Worm (Caenorhabditis elegans) whole organism, L1 larva: ENCODE data around the gene ucr-1.

Experiments used
- C16A3.4 ChIP-seq: fragments of 150-350 bp; optimal IDR thresholded peaks from 2 replicates; lab custom pipeline; 2014; ENCODE audit warnings: missing biosample characterization, missing genetic modification characterization
- F16B12.6 ChIP-seq: fragments of 150-350 bp; optimal IDR thresholded peaks from 2 replicates; lab custom pipeline; 2014; ENCODE audit warnings: missing biosample characterization, missing genetic modification characterization
- aha-1 ChIP-seq: fragments of 150-350 bp; optimal IDR thresholded peaks from 2 replicates; lab custom pipeline; 2014; ENCODE audit warnings: missing biosample characterization, missing genetic modification characterization
- egl-27 ChIP-seq, 2 experiments: fragments of 150-350 bp in 1 of 2; sonication (generic microtip); optimal IDR thresholded peaks; 3 replicates each; lab custom pipeline; 2017 to 2018; ENCODE audit warnings: missing biosample characterization in 2 of 2, missing genetic modification characterization in 2 of 2, missing genetic modification reagents in 2 of 2
- fkh-10 ChIP-seq: sonication (generic microtip); optimal IDR thresholded peaks from 2 replicates; lab custom pipeline; 2017; ENCODE audit warnings: missing biosample characterization, missing genetic modification reagents, missing genetic modification characterization
- isw-1 ChIP-seq: fragments of 200-800 bp; sonication (Bioruptor generic); IDR thresholded peaks from 2 replicates; pipeline ENCODE4 v1.3.6; 2022; ENCODE audit warnings: missing genetic modification characterization, missing compliant biosample characterization
- jun-1 ChIP-seq: fragments of 150-350 bp; optimal IDR thresholded peaks from 2 replicates; lab custom pipeline; 2014; ENCODE audit warnings: missing biosample characterization, missing genetic modification reagents, missing genetic modification characterization
- mep-1 ChIP-seq: fragments of 150-350 bp; optimal IDR thresholded peaks from 2 replicates; lab custom pipeline; 2014; ENCODE audit warnings: missing biosample characterization, missing genetic modification characterization
- nhr-12 ChIP-seq: sonication (generic microtip); optimal IDR thresholded peaks from 2 replicates; lab custom pipeline; 2017; ENCODE audit warnings: missing biosample characterization, missing genetic modification characterization
- nhr-20 ChIP-seq: sonication (generic microtip); optimal IDR thresholded peaks from 2 replicates; lab custom pipeline; 2016; ENCODE audit warnings: mild to moderate bottlenecking, missing genetic modification characterization, missing compliant biosample characterization
- nhr-237 ChIP-seq: fragments of 150-350 bp; optimal IDR thresholded peaks from 2 replicates; lab custom pipeline; 2014; ENCODE audit warnings: missing biosample characterization, missing genetic modification characterization
- tlp-1 ChIP-seq: fragments of 150-350 bp; optimal IDR thresholded peaks from 2 replicates; lab custom pipeline; 2014; ENCODE audit warnings: missing biosample characterization, missing genetic modification characterization

DNA sequence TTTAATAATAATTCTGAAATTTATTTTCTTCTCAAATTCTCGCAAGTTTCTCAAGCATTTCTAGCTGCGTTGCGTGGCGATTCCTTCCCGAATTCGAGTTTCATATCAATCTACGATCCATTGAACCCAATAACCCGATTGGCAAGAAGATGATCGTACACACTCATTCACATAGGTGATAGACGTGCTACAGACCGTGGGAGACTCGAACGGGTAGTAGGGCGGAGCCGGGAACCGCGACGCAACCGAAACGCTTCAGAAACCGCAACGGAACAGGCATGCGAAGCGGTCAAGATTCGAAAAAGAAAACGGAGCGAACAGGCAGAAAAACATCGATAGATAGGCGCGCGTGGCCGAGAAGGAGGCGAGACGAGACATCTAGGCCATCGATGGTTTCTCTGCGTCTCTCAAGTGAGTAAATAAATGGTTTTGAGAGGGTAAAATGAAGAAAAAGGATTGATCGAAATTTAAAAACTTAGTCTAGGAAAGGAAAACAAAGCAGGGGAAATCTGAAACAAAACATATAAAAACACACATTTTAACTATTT, 11.6 kb downstream of the ucr-1 start, which contains the start of gene madf-11:
- no peak for TF ChIP-seq jun-1 (tag; lab: Kevin White, UChicago)
- no peak; the same call in 1 of the 2 replicates for TF ChIP-seq isw-1 (GFP tag; lab: Robert Waterston, UW)
- TF ChIP-seq nhr-237 (tag; lab: Kevin White, UChicago) = no peak
- peak; percentile 76 for TF ChIP-seq mep-1
- TF ChIP-seq nhr-12 (tag; lab: Kevin White, UChicago) = no peak
- no peak for TF ChIP-seq aha-1 (tag; lab: Kevin White, UChicago)
- TF ChIP-seq C16A3.4 = peak; percentile 49
- TF ChIP-seq egl-27 (tag; optimal IDR thresholded peaks at IDR 0.05; lab: Kevin White, UChicago) = no peak
- TF ChIP-seq fkh-10 (GFP tag; lab: Kevin White, UChicago) = peak; percentile 29
- TF ChIP-seq nhr-20 (tag; lab: Kevin White, UChicago) = peak; percentile 59
- TF ChIP-seq F16B12.6 (tag; lab: Kevin White, UChicago) = peak; percentile 23
- no peak for TF ChIP-seq tlp-1 (tag; lab: Kevin White, UChicago)
